Worm (Caenorhabditis elegans): Measurements from ENCODE around the gene asp-3.

ce11 chrX:6790986-6791385, at the start of gene asp-3:
- no peak for TF ChIP-seq ceh-13 (GFP tag; optimal IDR thresholded peaks at IDR 0.05)
- TF ChIP-seq sea-1 (GFP tag; conservative IDR thresholded peaks at IDR 0.05) = no peak
- no peak for TF ChIP-seq tbx-11 (GFP tag; IDR thresholded peaks at IDR 0.05)
- TF ChIP-seq flt-1 (GFP tag; IDR thresholded peaks at IDR 0.05) = no peak
- TF ChIP-seq pes-1 (GFP tag; IDR thresholded peaks at IDR 0.05) = no peak
- no peak for TF ChIP-seq hmg-4 (GFP tag; optimal IDR thresholded peaks at IDR 0.05)
